Worm (Caenorhabditis elegans): Measurements from ENCODE around the gene mvb-12.

Gene mvb-12

DNA sequence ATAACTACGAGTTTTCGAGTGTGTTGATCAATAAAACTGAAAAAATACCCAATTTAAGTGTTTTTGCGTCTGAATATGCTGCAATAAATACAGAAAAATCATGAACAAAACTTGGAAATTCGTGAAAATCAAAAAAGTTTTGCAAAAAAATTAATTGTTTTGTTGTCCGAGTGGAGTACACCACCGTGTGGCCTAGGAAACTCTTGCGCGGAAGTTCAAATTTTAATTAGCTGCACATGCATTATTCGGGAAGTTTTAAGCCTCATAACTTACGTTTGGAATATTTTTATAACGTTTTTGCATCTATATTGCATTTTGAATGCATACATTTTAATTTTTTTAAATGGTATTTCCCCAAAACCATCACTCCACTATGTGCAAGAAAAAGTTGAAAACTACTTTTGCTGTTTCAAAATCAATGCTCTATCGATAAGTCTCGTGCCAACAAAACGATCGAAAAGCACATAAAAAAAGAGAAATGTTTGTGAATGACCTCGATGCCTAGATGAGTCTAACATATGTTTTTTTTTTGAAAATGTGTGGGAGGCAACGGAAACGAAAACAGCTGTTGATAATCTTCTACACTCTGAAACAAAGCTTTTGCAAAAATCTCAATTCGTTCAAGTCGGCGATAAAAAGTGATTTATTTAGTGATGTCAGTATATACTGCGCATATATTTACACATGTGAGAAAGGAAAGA is 13.8 kb upstream of the mvb-12 start (continued):
- TF ChIP-seq ZK185.1 (tag; optimal IDR thresholded peaks at IDR 0.05; ENCODE audit: poor library complexity, severe bottlenecking): peak; percentile 41
- TF ChIP-seq xnd-1 (tag; optimal IDR thresholded peaks at IDR 0.05): peak; percentile 26
- TF ChIP-seq egrh-3 (GFP tag; IDR thresholded peaks at IDR 0.05): no peak
- no peak for TF ChIP-seq gei-17 (GFP tag; optimal IDR thresholded peaks at IDR 0.05)
- TF ChIP-seq aptf-2 (GFP tag; conservative IDR thresholded peaks at IDR 0.05): 0 out of 2 replicates have a peak, but pooled peaks have one; percentile 9
- no peak for TF ChIP-seq Y56A3A.18 (GFP tag; IDR thresholded peaks at IDR 0.05)
- TF ChIP-seq somi-1 (GFP tag; optimal IDR thresholded peaks at IDR 0.05): no peak
- no peak for TF ChIP-seq ekl-4 (GFP tag; IDR thresholded peaks at IDR 0.05)
- TF ChIP-seq lin-54 (GFP tag; optimal IDR thresholded peaks at IDR 0.05): peak; percentile 89
- no peak for TF ChIP-seq F37B4.10 (GFP tag; IDR thresholded peaks at IDR 0.05)
- no peak for TF ChIP-seq atf-7 (tag; optimal IDR thresholded peaks at IDR 0.05)
- TF ChIP-seq die-1 (tag; optimal IDR thresholded peaks at IDR 0.05): no peak
- TF ChIP-seq snpc-1.3 (tag; optimal IDR thresholded peaks at IDR 0.05; ENCODE audit: insufficient read depth): no peak
- no peak for TF ChIP-seq F10E7.11 (tag; optimal IDR thresholded peaks at IDR 0.05)
- no peak for TF ChIP-seq aptf-3 (GFP tag; IDR thresholded peaks at IDR 0.05)
- TF ChIP-seq tbp1 (GFP tag; optimal IDR thresholded peaks at IDR 0.05): no peak
- TF ChIP-seq lin-35 (GFP tag; optimal IDR thresholded peaks at IDR 0.05): peak in 1 of 3 experiments; percentile 13
- TF ChIP-seq mes-4 (tag; optimal IDR thresholded peaks at IDR 0.05): no peak
- no peak for TF ChIP-seq F57A8.1 (GFP tag; optimal IDR thresholded peaks at IDR 0.05)
- TF ChIP-seq bed-1 (GFP tag; IDR thresholded peaks at IDR 0.05): no peak
- TF ChIP-seq D2030.7 (GFP tag; IDR thresholded peaks at IDR 0.05): no peak
- TF ChIP-seq attf-6 (GFP tag; IDR thresholded peaks at IDR 0.05): no peak
- no peak for TF ChIP-seq F39B2.1 (GFP tag; IDR thresholded peaks at IDR 0.05)
- no peak for TF ChIP-seq C06A6.2 (GFP tag; conservative IDR thresholded peaks at IDR 0.05)
- no peak for TF ChIP-seq dox-1 (GFP tag; IDR thresholded peaks at IDR 0.05)
- TF ChIP-seq madf-10 (tag; optimal IDR thresholded peaks at IDR 0.05): no peak
- no peak for TF ChIP-seq Y95B8A.8 (GFP tag; IDR thresholded peaks at IDR 0.05)
- TF ChIP-seq sdz-38 (tag; optimal IDR thresholded peaks at IDR 0.05): no peak
- TF ChIP-seq ztf-3 (GFP tag; optimal IDR thresholded peaks at IDR 0.05): no peak
- no peak for TF ChIP-seq K12H6.12 (tag; optimal IDR thresholded peaks at IDR 0.05)
- no peak for TF ChIP-seq F22D6.2 (tag; optimal IDR thresholded peaks at IDR 0.05)
- TF ChIP-seq let-526 (GFP tag; IDR thresholded peaks at IDR 0.05): 0 out of 2 replicates have a peak, but pooled peaks have one; percentile 46
- TF ChIP-seq hlh-26 (GFP tag; conservative IDR thresholded peaks at IDR 0.05): no peak
- TF ChIP-seq bed-2 (GFP tag; IDR thresholded peaks at IDR 0.05): 0 out of 2 replicates have a peak, but pooled peaks have one; percentile 50
- TF ChIP-seq ztf-18 (tag; optimal IDR thresholded peaks at IDR 0.05): no peak
- TF ChIP-seq efl-1 (GFP tag; optimal IDR thresholded peaks at IDR 0.05): peak; percentile 59
- peak; percentile 36 for TF ChIP-seq him-1 (tag; optimal IDR thresholded peaks at IDR 0.05)
- no peak for TF ChIP-seq snpc-3.4 (tag; optimal IDR thresholded peaks at IDR 0.05)
- no peak for TF ChIP-seq egl-44 (GFP tag; IDR thresholded peaks at IDR 0.05)
- no peak for TF ChIP-seq B0261.1 (tag; optimal IDR thresholded peaks at IDR 0.05)
- no peak for TF ChIP-seq snpc-4 (GFP tag; optimal IDR thresholded peaks at IDR 0.05)
- peak in 1 of 4 experiments; percentile 3 for TF ChIP-seq snpc-4 (tag; optimal IDR thresholded peaks at IDR 0.05)
- TF ChIP-seq hlh-12 (tag; optimal IDR thresholded peaks at IDR 0.05): no peak
- no peak for TF ChIP-seq ceh-79 (tag; optimal IDR thresholded peaks at IDR 0.05)
- no peak for TF ChIP-seq ceh-27 (GFP tag; optimal IDR thresholded peaks at IDR 0.05)
- TF ChIP-seq F49E8.2 (tag; optimal IDR thresholded peaks at IDR 0.05; ENCODE audit: insufficient read depth): no peak
- no peak for TF ChIP-seq lsy-27 (tag; optimal IDR thresholded peaks at IDR 0.05; ENCODE audit: borderline replicate concordance, insufficient read depth)
- TF ChIP-seq repo-1 (tag; optimal IDR thresholded peaks at IDR 0.05): no peak

Data from whole organism, young adult.